Fruit fly (Drosophila melanogaster) whole organism, embryonic: ENCODE data around the gene CG8379.

Source experiments
- Antp ChIP-seq: fragments of 200-800 bp; sonication (Bioruptor generic); optimal IDR thresholded peaks from 3 replicates; lab custom pipeline; 2016; ENCODE audit warnings: missing biosample characterization, missing genetic modification characterization
- Atf3 ChIP-seq: fragments of 200-800 bp; sonication (Bioruptor generic); optimal IDR thresholded peaks from 3 replicates; lab custom pipeline; 2016; ENCODE audit warnings: missing biosample characterization, missing genetic modification characterization
- Bdp1 ChIP-seq: fragments of 200-800 bp; sonication (Bioruptor generic); optimal IDR thresholded peaks from 3 replicates; lab custom pipeline; 2016; ENCODE audit warnings: missing biosample characterization, missing genetic modification characterization
- BtbVII ChIP-seq: fragments of 200-800 bp; sonication (Bioruptor generic); optimal IDR thresholded peaks from 3 replicates; lab custom pipeline; 2017; ENCODE audit warnings: missing biosample characterization, mild to moderate bottlenecking, missing genetic modification characterization
- C15 ChIP-seq: fragments of 200-800 bp; sonication (Bioruptor generic); IDR thresholded peaks from 3 replicates; pipeline ENCODE4 v1.3.6; 2022; ENCODE audit warnings: missing biosample characterization, missing genetic modification characterization
- CG10462 ChIP-seq: fragments of 200-800 bp; sonication (Bioruptor generic); optimal IDR thresholded peaks from 2 replicates; lab custom pipeline; 2016; ENCODE audit warnings: missing biosample characterization, missing genetic modification characterization
- CG11085 ChIP-seq: fragments of 200-800 bp; sonication (Bioruptor generic); IDR thresholded peaks from 2 replicates; pipeline ENCODE4 v1.3.6; 2022; ENCODE audit warnings: missing biosample characterization, missing genetic modification characterization
- CG11093 ChIP-seq: fragments of 200-800 bp; sonication (Bioruptor generic); IDR thresholded peaks from 3 replicates; pipeline ENCODE4 v1.3.6; 2022; ENCODE audit warnings: missing biosample characterization, missing genetic modification characterization
- CG11695 ChIP-seq: fragments of 200-800 bp; sonication (Bioruptor generic); IDR thresholded peaks from 3 replicates; pipeline ENCODE4 v1.3.6; 2022; ENCODE audit warnings: missing biosample characterization, missing genetic modification characterization
- CG12659 ChIP-seq: fragments of 200-800 bp; sonication (Bioruptor generic); optimal IDR thresholded peaks from 3 replicates; lab custom pipeline; 2017; ENCODE audit warnings: mild to moderate bottlenecking, missing biosample characterization, missing genetic modification reagents, missing genetic modification characterization
- CG1603 ChIP-seq: fragments of 200-800 bp; sonication (Bioruptor generic); optimal IDR thresholded peaks from 2 replicates; lab custom pipeline; 2019; ENCODE audit warnings: missing biosample characterization, mild to moderate bottlenecking, missing genetic modification characterization, moderate library complexity
- CG17612 ChIP-seq: fragments of 200-800 bp; sonication (Bioruptor generic); IDR thresholded peaks from 2 replicates; pipeline ENCODE4 v1.3.6; 2022; ENCODE audit warnings: missing biosample characterization, missing genetic modification characterization
- CG2202 ChIP-seq: fragments of 200-800 bp; sonication (Bioruptor generic); optimal IDR thresholded peaks from 2 replicates; lab custom pipeline; 2018; ENCODE audit warnings: missing biosample characterization, mild to moderate bottlenecking, missing genetic modification characterization
- CG30403 ChIP-seq: fragments of 200-800 bp; sonication (Bioruptor generic); optimal IDR thresholded peaks from 3 replicates; lab custom pipeline; 2016; ENCODE audit warnings: missing biosample characterization, missing genetic modification characterization
- CG33213 ChIP-seq: fragments of 200-800 bp; sonication (Bioruptor generic); optimal IDR thresholded peaks from 3 replicates; lab custom pipeline; 2016; ENCODE audit warnings: missing biosample characterization, missing genetic modification characterization
- CG34376 ChIP-seq: fragments of 200-800 bp; sonication (Bioruptor generic); optimal IDR thresholded peaks from 2 replicates; lab custom pipeline; 2018; ENCODE audit warnings: missing biosample characterization, mild to moderate bottlenecking, missing genetic modification characterization
- CG6654 ChIP-seq: fragments of 200-800 bp; sonication (Bioruptor generic); optimal IDR thresholded peaks from 2 replicates; lab custom pipeline; 2017; ENCODE audit warnings: missing biosample characterization, mild to moderate bottlenecking, missing genetic modification characterization
- CG9727 ChIP-seq: fragments of 200-800 bp; sonication (Bioruptor generic); optimal IDR thresholded peaks from 3 replicates; lab custom pipeline; 2017; ENCODE audit warnings: missing biosample characterization, mild to moderate bottlenecking, missing genetic modification characterization
- E2f2 ChIP-seq: fragments of 200-800 bp; sonication (Bioruptor generic); IDR thresholded peaks from 2 replicates; pipeline ENCODE4 v1.3.6; 2022; ENCODE audit warnings: missing biosample characterization, missing genetic modification characterization
- Ets65A ChIP-seq: fragments of 200-800 bp; sonication (Bioruptor generic); peaks from one replicate; lab custom pipeline; 2016; ENCODE audit warnings: missing biosample characterization, missing genetic modification characterization
- Ets97D ChIP-seq: fragments of 200-800 bp; sonication (Bioruptor generic); optimal IDR thresholded peaks from 3 replicates; lab custom pipeline; 2016; ENCODE audit warnings: missing biosample characterization, missing genetic modification characterization
- GATAe ChIP-seq: fragments of 200-800 bp; sonication (Bioruptor generic); conservative IDR thresholded peaks from 2 replicates; pipeline ENCODE4 v1.3.6; 2022; ENCODE audit warnings: missing biosample characterization, missing genetic modification characterization
- HLH54F ChIP-seq: fragments of 200-800 bp; sonication (Bioruptor generic); optimal IDR thresholded peaks from 3 replicates; lab custom pipeline; 2016; ENCODE audit warnings: missing biosample characterization, missing genetic modification characterization
- HmgZ ChIP-seq: fragments of 200-800 bp; sonication (Bioruptor generic); optimal IDR thresholded peaks from 2 replicates; lab custom pipeline; 2018; ENCODE audit warnings: missing biosample characterization, mild to moderate bottlenecking, missing genetic modification characterization
- Hr3 ChIP-seq: fragments of 200-800 bp; sonication (Bioruptor generic); optimal IDR thresholded peaks from 3 replicates; lab custom pipeline; 2016; ENCODE audit warnings: missing biosample characterization, missing genetic modification characterization
- Hr51 ChIP-seq, 2 experiments: fragments of 200-800 bp; sonication (Bioruptor generic); optimal IDR thresholded peaks; 2 replicates in 1 of 2; 3 replicates in 1 of 2; lab custom pipeline; 2016 to 2018; ENCODE audit warnings: missing biosample characterization in 2 of 2, missing genetic modification characterization in 2 of 2, mild to moderate bottlenecking in 1 of 2, moderate library complexity in 1 of 2
- Kr ChIP-seq: fragments of 200-800 bp; sonication (Bioruptor generic); optimal IDR thresholded peaks from 2 replicates; lab custom pipeline; 2017; ENCODE audit warnings: missing biosample characterization, mild to moderate bottlenecking, missing genetic modification characterization
- MTF-1 ChIP-seq: fragments of 200-800 bp; sonication (Bioruptor generic); optimal IDR thresholded peaks from 2 replicates; lab custom pipeline; 2018; ENCODE audit warnings: missing biosample characterization, mild to moderate bottlenecking, missing genetic modification characterization, borderline replicate concordance
- Max ChIP-seq: fragments of 200-800 bp; sonication (Bioruptor generic); optimal IDR thresholded peaks from 2 replicates; lab custom pipeline; 2016; ENCODE audit warnings: missing biosample characterization, mild to moderate bottlenecking, missing genetic modification characterization
- Med ChIP-seq: fragments of 200-800 bp; sonication (Bioruptor generic); peaks from one replicate; lab custom pipeline; 2016; ENCODE audit warnings: missing biosample characterization, missing genetic modification characterization, mild to moderate bottlenecking, inconsistent platforms, moderate library complexity
- Mes4 ChIP-seq: fragments of 200-800 bp; sonication (Bioruptor generic); optimal IDR thresholded peaks from 2 replicates; lab custom pipeline; 2016; ENCODE audit warnings: missing biosample characterization, missing genetic modification characterization
- Mrtf ChIP-seq: fragments of 200-800 bp; sonication (Bioruptor generic); IDR thresholded peaks from 3 replicates; pipeline ENCODE4 v1.3.6; 2022; ENCODE audit warnings: missing biosample characterization, missing genetic modification characterization
- Rx ChIP-seq: fragments of 200-800 bp; sonication (Bioruptor generic); IDR thresholded peaks from 2 replicates; pipeline ENCODE4 v1.3.6; 2022; ENCODE audit warnings: missing biosample characterization, missing genetic modification characterization
- Taf1 ChIP-seq: fragments of 200-800 bp; sonication (Bioruptor generic); IDR thresholded peaks from 2 replicates; pipeline ENCODE4 v1.3.6; 2022; ENCODE audit warnings: missing biosample characterization, missing genetic modification characterization
- Trl ChIP-seq, 3 experiments: fragments of >200 bp in 2 of 3; fragments of 200-800 bp in 1 of 3; sonication (Bioruptor generic) in 1 of 3; optimal IDR thresholded peaks; 2 replicates in 1 of 3; 3 replicates in 2 of 3; lab custom pipeline; 2016 to 2017; ENCODE audit warnings: missing biosample characterization in 1 of 3, missing genetic modification characterization in 1 of 3
- Vsx1 ChIP-seq: fragments of 200-800 bp; sonication (Bioruptor generic); optimal IDR thresholded peaks from 2 replicates; lab custom pipeline; 2017; ENCODE audit warnings: missing biosample characterization, mild to moderate bottlenecking, missing genetic modification characterization, missing genetic modification reagents
- Xbp1 ChIP-seq: fragments of 200-800 bp; sonication (Bioruptor generic); optimal IDR thresholded peaks from 3 replicates; lab custom pipeline; 2016; ENCODE audit warnings: missing biosample characterization, mild to moderate bottlenecking, missing genetic modification characterization
- ara ChIP-seq: fragments of 200-800 bp; sonication (Bioruptor generic); IDR thresholded peaks from 2 replicates; pipeline ENCODE4 v1.3.6; 2022; ENCODE audit warnings: missing biosample characterization, missing genetic modification characterization
- bsh ChIP-seq, 2 experiments: fragments of 200-800 bp; sonication (Bioruptor generic); optimal IDR thresholded peaks; 2 replicates each; lab custom pipeline; 2017 to 2018; ENCODE audit warnings: mild to moderate bottlenecking in 2 of 2, missing biosample characterization in 2 of 2, missing genetic modification characterization in 2 of 2, moderate library complexity in 1 of 2
- chn ChIP-seq: fragments of 200-800 bp; sonication (Bioruptor generic); optimal IDR thresholded peaks from 2 replicates; lab custom pipeline; 2016; ENCODE audit warnings: missing biosample characterization, missing genetic modification characterization
- dmrt99B ChIP-seq: fragments of 200-800 bp; sonication (Bioruptor generic); optimal IDR thresholded peaks from 2 replicates; lab custom pipeline; 2018; ENCODE audit warnings: missing biosample characterization, mild to moderate bottlenecking, missing genetic modification characterization, moderate library complexity
- fru ChIP-seq: fragments of >200 bp; optimal IDR thresholded peaks from 2 replicates; lab custom pipeline; 2017
- gem ChIP-seq: fragments of 200-800 bp; sonication (Bioruptor generic); optimal IDR thresholded peaks from 2 replicates; lab custom pipeline; 2019; ENCODE audit warnings: missing biosample characterization, mild to moderate bottlenecking, missing genetic modification characterization, moderate library complexity
- jumu ChIP-seq: fragments of 200-800 bp; sonication (Bioruptor generic); optimal IDR thresholded peaks from 3 replicates; lab custom pipeline; 2016; ENCODE audit warnings: missing biosample characterization, missing genetic modification characterization
- ken ChIP-seq: fragments of 200-800 bp; sonication (Bioruptor generic); IDR thresholded peaks from 3 replicates; pipeline ENCODE4 v1.3.6; 2022; ENCODE audit warnings: missing biosample characterization, missing genetic modification characterization
- otp ChIP-seq: fragments of 200-800 bp; sonication (Bioruptor generic); IDR thresholded peaks from 3 replicates; pipeline ENCODE4, ENCODE4 v1.3.6; 2022; ENCODE audit warnings: missing biosample characterization, missing genetic modification characterization
- shn ChIP-seq: fragments of 200-800 bp; sonication (Bioruptor generic); optimal IDR thresholded peaks from 3 replicates; lab custom pipeline; 2016; ENCODE audit warnings: missing biosample characterization, missing genetic modification characterization
- sob ChIP-seq: fragments of 200-800 bp; sonication (Bioruptor generic); IDR thresholded peaks from 2 replicates; pipeline ENCODE4 v1.3.6; 2022; ENCODE audit warnings: missing biosample characterization, missing genetic modification characterization
- vnd ChIP-seq: fragments of 200-800 bp; sonication (Bioruptor generic); IDR thresholded peaks from 3 replicates; pipeline ENCODE4 v1.3.6; 2022; ENCODE audit warnings: missing biosample characterization, missing genetic modification characterization; ENCODE audit not compliant: partially characterized antibody
- zfh2 ChIP-seq: fragments of 200-800 bp; sonication (Bioruptor generic); optimal IDR thresholded peaks from 2 replicates; lab custom pipeline; 2016; ENCODE audit warnings: missing biosample characterization, missing genetic modification characterization

CG8379 gene

DNA sequence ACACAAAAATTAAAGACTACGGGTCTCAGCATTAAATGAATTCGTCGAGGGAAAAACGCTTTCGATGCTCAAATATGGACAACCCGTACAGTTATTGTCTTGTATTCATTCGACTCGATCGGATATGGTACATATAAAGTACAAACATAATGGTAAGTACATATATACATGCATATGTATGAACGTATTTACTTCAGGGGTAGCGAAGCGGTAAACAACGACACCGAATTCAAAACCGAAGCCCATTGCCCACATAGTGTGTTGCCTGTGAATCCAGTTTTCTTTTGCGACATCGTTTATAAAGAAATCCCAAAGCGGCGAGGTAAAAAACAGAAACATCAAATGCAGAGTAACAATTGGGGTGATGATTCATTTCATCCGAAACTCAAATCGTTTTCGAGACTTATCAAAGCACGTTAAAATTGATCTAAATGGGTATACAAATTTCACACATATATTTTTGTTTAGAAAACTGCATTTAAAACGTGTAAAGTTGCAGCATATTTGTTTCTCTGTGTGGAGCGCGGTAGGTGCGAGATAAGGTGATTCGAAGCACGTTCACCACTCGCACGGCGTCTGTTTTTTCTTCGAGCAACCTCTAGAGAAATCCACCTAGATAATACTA lies 11.8 kb upstream of the CG8379 start (continued):
- TF ChIP-seq ken (GFP tag; lab: Robert Waterston, UW) (0 out of 3 replicates have a peak, but pooled peaks have one; percentile 4), Vsx1 (GFP tag; lab: Kevin White, UChicago) (no peak), Antp (GFP tag; lab: Kevin White, UChicago) (peak; percentile 36), CG10462 (no peak), CG12659 (GFP tag; lab: Kevin White, UChicago) (peak; percentile 3), Mes4 (GFP tag; lab: Kevin White, UChicago) (no peak), Max (GFP tag; lab: Kevin White, UChicago) (peak; percentile 31), CG34376 (GFP tag; lab: Kevin White, UChicago) (no peak), fru (no peak), CG1603 (tag; lab: Kevin White, UChicago) (peak; percentile 52), HmgZ (tag; lab: Kevin White, UChicago) (peak; percentile 22), CG33213 (GFP tag; lab: Kevin White, UChicago) (no peak), Kr (GFP tag; lab: Kevin White, UChicago) (no peak), Med (GFP tag; lab: Kevin White, UChicago) (peak; percentile 87), BtbVII (GFP tag; lab: Kevin White, UChicago) (no peak), Rx (GFP tag; lab: Robert Waterston, UW) (no peak; the same call in 1 of the 2 replicates), bsh (GFP tag; optimal IDR thresholded peaks at IDR 0.05; lab: Kevin White, UChicago) (peak; percentile 40 to 64), dmrt99B (peak; percentile 69), Bdp1 (GFP tag; lab: Kevin White, UChicago) (peak; percentile 51), MTF-1 (no peak), ara (GFP tag; lab: Robert Waterston, UW) (peak; percentile 23; the same call in 1 of the 2 replicates), Taf1 (peak; percentile 47; the same call in 1 of the 2 replicates), Atf3 (GFP tag; lab: Kevin White, UChicago) (no peak), chn (GFP tag; lab: Kevin White, UChicago) (peak; percentile 29), shn (GFP tag; lab: Kevin White, UChicago) (peak; percentile 41), Trl (optimal IDR thresholded peaks at IDR 0.05; lab: Kevin White, UChicago) (no peak), Trl (GFP tag; optimal IDR thresholded peaks at IDR 0.05; lab: Kevin White, UChicago) (no peak), E2f2 (GFP tag; lab: Robert Waterston, UW) (peak; percentile 45; the same call in 1 of the 2 replicates), Ets97D (no peak), Hr51 (GFP tag; optimal IDR thresholded peaks at IDR 0.05; lab: Kevin White, UChicago) (peak; percentile 8 to 45), CG6654 (GFP tag; lab: Kevin White, UChicago) (no peak), zfh2 (GFP tag; lab: Kevin White, UChicago) (peak; percentile 32), otp (0 out of 3 replicates have a peak, but pooled peaks have one; percentile 24), CG11085 (peak; percentile 35; the same call in 1 of the 2 replicates), Hr3 (peak; percentile 16), Mrtf (peak; percentile 33; the same call in 1 of the 3 replicates), sob (GFP tag; lab: Robert Waterston, UW) (peak; percentile 33; the same call in 1 of the 2 replicates), CG11695 (GFP tag; lab: Robert Waterston, UW) (no peak; the same call in 2 of the 3 replicates), jumu (GFP tag; lab: Kevin White, UChicago) (peak; percentile 12), CG17612 (GFP tag; lab: Robert Waterston, UW) (no peak), vnd (GFP tag; lab: Robert Waterston, UW) (no peak), HLH54F (GFP tag; lab: Kevin White, UChicago) (no peak), CG9727 (peak; percentile 36), CG30403 (GFP tag; lab: Kevin White, UChicago) (peak; percentile 49), CG11093 (peak; percentile 56; the same call in 1 of the 3 replicates), CG2202 (tag; lab: Kevin White, UChicago) (no peak), C15 (GFP tag; lab: Robert Waterston, UW) (no peak), Xbp1 (GFP tag; lab: Kevin White, UChicago) (peak; percentile 58), gem (tag; lab: Kevin White, UChicago) (peak; percentile 66), GATAe (GFP tag; lab: Robert Waterston, UW) (no peak), Ets65A (GFP tag; lab: Kevin White, UChicago) (no peak)
